Worm (Caenorhabditis elegans) whole organism, L4 larva: ENCODE results near the gene C30B5.2.

Experiments
- F37D6.2 ChIP-seq: sonication (generic microtip); optimal IDR thresholded peaks from 2 replicates; lab custom pipeline; 2016; ENCODE audit warnings: mild to moderate bottlenecking, missing genetic modification characterization, missing compliant biosample characterization
- F44E2.7 ChIP-seq: fragments of 200-800 bp; sonication (Bioruptor generic); IDR thresholded peaks from 2 replicates; pipeline ENCODE4 v2.1.2; 2022; ENCODE audit warnings: missing genetic modification characterization, missing compliant biosample characterization
- T20F7.1 ChIP-seq: fragments of 200-800 bp; sonication (Bioruptor generic); optimal IDR thresholded peaks from 2 replicates; lab custom pipeline; 2018; ENCODE audit warnings: mild to moderate bottlenecking, missing genetic modification characterization, missing compliant biosample characterization
- T26A8.4 ChIP-seq: fragments of 200-800 bp; sonication (Bioruptor generic); IDR thresholded peaks from 2 replicates; pipeline ENCODE4 v1.3.6; 2022; ENCODE audit warnings: missing genetic modification characterization, missing compliant biosample characterization
- Y48G9A.11 ChIP-seq: fragments of 200-800 bp; sonication (Bioruptor generic); IDR thresholded peaks from 2 replicates; pipeline ENCODE4 v1.3.6; 2022; ENCODE audit warnings: missing genetic modification reagents, missing genetic modification characterization, missing compliant biosample characterization
- Y5F2A.4 ChIP-seq: fragments of 200-800 bp; sonication (Bioruptor generic); optimal IDR thresholded peaks from 2 replicates; lab custom pipeline; 2018; ENCODE audit warnings: mild to moderate bottlenecking, missing genetic modification characterization, missing compliant biosample characterization
- ZK337.2 ChIP-seq: fragments of 200-800 bp; sonication (Bioruptor generic); IDR thresholded peaks from 2 replicates; pipeline ENCODE4 v1.3.6; 2022; ENCODE audit warnings: missing genetic modification reagents, missing genetic modification characterization, missing compliant biosample characterization
- aly-2 ChIP-seq: sonication (generic microtip); optimal IDR thresholded peaks from 2 replicates; lab custom pipeline; 2018; ENCODE audit warnings: missing biosample characterization, missing genetic modification characterization
- arid-1 ChIP-seq: fragments of 200-800 bp; sonication (Bioruptor generic); conservative IDR thresholded peaks from 2 replicates; pipeline ENCODE4 v1.3.6; 2022; ENCODE audit warnings: missing genetic modification reagents, missing genetic modification characterization, missing compliant biosample characterization
- ces-1 ChIP-seq: fragments of 150-350 bp; sonication (generic microtip); optimal IDR thresholded peaks from 4 replicates; lab custom pipeline; 2014; ENCODE audit warnings: missing biosample characterization, missing genetic modification reagents, missing genetic modification characterization
- cey-2 ChIP-seq: sonication (generic microtip); optimal IDR thresholded peaks from 3 replicates; lab custom pipeline; 2017; ENCODE audit warnings: missing genetic modification characterization, mild to moderate bottlenecking, missing compliant biosample characterization, antibody characterized with exemption, borderline replicate concordance; ENCODE audit not compliant: insufficient read depth
- daf-16 ChIP-seq, 3 experiments: sonication (generic microtip); optimal IDR thresholded peaks; 2 replicates each; lab custom pipeline; 2016 to 2017; ENCODE audit warnings: missing genetic modification characterization in 3 of 3, missing genetic modification reagents in 3 of 3, mild to moderate bottlenecking in 2 of 3, missing compliant biosample characterization in 2 of 3, missing biosample characterization in 1 of 3, moderate library complexity in 1 of 3
- dmd-6 ChIP-seq: fragments of 200-800 bp; sonication (Bioruptor generic); IDR thresholded peaks from 2 replicates; pipeline ENCODE4 v1.3.6; 2022; ENCODE audit warnings: missing genetic modification reagents, missing genetic modification characterization, missing compliant biosample characterization
- dmd-9 ChIP-seq: fragments of 200-800 bp; sonication (Bioruptor generic); IDR thresholded peaks from 2 replicates; pipeline ENCODE4 v1.3.6; 2022; ENCODE audit warnings: missing genetic modification reagents, missing genetic modification characterization, missing compliant biosample characterization
- dpl-1 ChIP-seq: fragments of 150-350 bp; optimal IDR thresholded peaks from 2 replicates; lab custom pipeline; 2014; ENCODE audit warnings: missing biosample characterization, missing genetic modification reagents, missing genetic modification characterization
- egl-27 ChIP-seq: sonication (generic microtip); optimal IDR thresholded peaks from 3 replicates; lab custom pipeline; 2017; ENCODE audit warnings: missing biosample characterization, missing genetic modification reagents, missing genetic modification characterization
- hlh-30 ChIP-seq: sonication (generic microtip); optimal IDR thresholded peaks from 2 replicates; lab custom pipeline; 2017; ENCODE audit warnings: antibody characterized with exemption, mild to moderate bottlenecking, missing genetic modification characterization, missing compliant biosample characterization; ENCODE audit not compliant: insufficient read depth
- lin-1 ChIP-seq: fragments of 200-800 bp; sonication (Bioruptor generic); IDR thresholded peaks from 2 replicates; pipeline ENCODE4 v1.3.6; 2022; ENCODE audit warnings: missing genetic modification reagents, missing genetic modification characterization, missing compliant biosample characterization
- lin-15B ChIP-seq: fragments of 150-350 bp; sonication (generic microtip); optimal IDR thresholded peaks from 3 replicates; lab custom pipeline; 2014; ENCODE audit warnings: missing biosample characterization, missing genetic modification characterization
- lir-3 ChIP-seq: sonication (generic microtip); optimal IDR thresholded peaks from 2 replicates; lab custom pipeline; 2016; ENCODE audit warnings: mild to moderate bottlenecking, missing genetic modification characterization, missing compliant biosample characterization
- lsy-2 ChIP-seq, 2 experiments: fragments of 150-350 bp in 1 of 2; sonication (generic microtip) in 1 of 2; optimal IDR thresholded peaks; 2 replicates each; lab custom pipeline; 2014 to 2017; ENCODE audit warnings: missing biosample characterization in 2 of 2, missing genetic modification characterization in 2 of 2
- madf-9 ChIP-seq: fragments of 200-800 bp; sonication (Bioruptor generic); conservative IDR thresholded peaks from 2 replicates; pipeline ENCODE4 v1.3.6; 2022; ENCODE audit warnings: missing genetic modification reagents, missing genetic modification characterization, missing compliant biosample characterization
- mes-2 ChIP-seq: sonication (generic microtip); optimal IDR thresholded peaks from 2 replicates; lab custom pipeline; 2016; ENCODE audit warnings: missing genotype, mild to moderate bottlenecking, missing genetic modification characterization, missing compliant biosample characterization; ENCODE audit not compliant: poor library complexity, severe bottlenecking
- mxl-2 ChIP-seq: fragments of 200-800 bp; sonication (Bioruptor generic); conservative IDR thresholded peaks from 2 replicates; pipeline ENCODE4 v1.3.6; 2022; ENCODE audit warnings: missing genetic modification reagents, missing genetic modification characterization, missing compliant biosample characterization
- nhr-11 ChIP-seq: fragments of 150-350 bp; optimal IDR thresholded peaks from 2 replicates; lab custom pipeline; 2014; ENCODE audit warnings: missing biosample characterization, missing genetic modification characterization
- nhr-25 ChIP-seq: sonication (generic microtip); optimal IDR thresholded peaks from 2 replicates; lab custom pipeline; 2017; ENCODE audit warnings: missing genetic modification characterization, mild to moderate bottlenecking, missing compliant biosample characterization, antibody characterized with exemption, moderate library complexity, borderline replicate concordance; ENCODE audit not compliant: insufficient read depth
- nhr-6 ChIP-seq: fragments of 150-350 bp; optimal IDR thresholded peaks from 2 replicates; lab custom pipeline; 2014; ENCODE audit warnings: missing biosample characterization, missing genetic modification characterization
- nhr-76 ChIP-seq: fragments of 150-350 bp; optimal IDR thresholded peaks from 2 replicates; lab custom pipeline; 2014; ENCODE audit warnings: missing biosample characterization, missing genetic modification characterization
- nhr-77 ChIP-seq: fragments of 150-350 bp; optimal IDR thresholded peaks from 2 replicates; lab custom pipeline; 2014; ENCODE audit warnings: missing biosample characterization, missing genetic modification characterization
- pha-4 ChIP-seq, 2 experiments: fragments of 150-350 bp in 1 of 2; fragments of 200-800 bp in 1 of 2; sonication (Bioruptor generic) in 1 of 2; IDR thresholded peaks in 1 of 2; optimal IDR thresholded peaks in 1 of 2; 2 replicates each; pipeline versions ENCODE4 v1.3.6 to Lab custom; 2014 to 2022; ENCODE audit warnings: missing genetic modification characterization in 2 of 2, missing genetic modification reagents in 2 of 2, missing biosample characterization in 1 of 2, missing compliant biosample characterization in 1 of 2
- pqm-1 ChIP-seq: sonication (generic microtip); optimal IDR thresholded peaks from 2 replicates; lab custom pipeline; 2017; ENCODE audit warnings: missing biosample characterization, missing genetic modification characterization
- rbr-2 ChIP-seq: sonication (generic microtip); optimal IDR thresholded peaks from 2 replicates; lab custom pipeline; 2016; ENCODE audit warnings: missing genotype, missing genetic modification characterization, missing compliant biosample characterization
- tag-97 ChIP-seq: fragments of 200-800 bp; sonication (Bioruptor generic); IDR thresholded peaks from 2 replicates; pipeline ENCODE4 v1.3.6; 2022; ENCODE audit warnings: missing genetic modification characterization, missing compliant biosample characterization
- unc-130 ChIP-seq: sonication (generic microtip); optimal IDR thresholded peaks from 2 replicates; lab custom pipeline; 2016; ENCODE audit warnings: missing genetic modification reagents, missing genetic modification characterization, missing compliant biosample characterization
- unc-62 ChIP-seq, 3 experiments: fragments of 150-350 bp in 1 of 3; sonication (generic microtip); optimal IDR thresholded peaks in 2 of 3; peaks in 1 of 3; 1 replicate in 1 of 3; 2 replicates in 2 of 3; lab custom pipeline; 2014 to 2017; ENCODE audit warnings: missing biosample characterization in 3 of 3, missing genetic modification characterization in 3 of 3, missing genetic modification reagents in 3 of 3, missing genotype in 1 of 3
- zag-1 ChIP-seq: fragments of 150-350 bp; optimal IDR thresholded peaks from 2 replicates; lab custom pipeline; 2014; ENCODE audit warnings: missing biosample characterization, missing genetic modification characterization
- zfp-2 ChIP-seq: sonication (generic microtip); optimal IDR thresholded peaks from 2 replicates; lab custom pipeline; 2016; ENCODE audit warnings: mild to moderate bottlenecking, missing genetic modification characterization, missing compliant biosample characterization
- zip-11 ChIP-seq: fragments of 200-800 bp; sonication (Bioruptor generic); IDR thresholded peaks from 2 replicates; pipeline ENCODE4 v1.3.6; 2022; ENCODE audit warnings: missing genetic modification characterization, missing compliant biosample characterization
- ztf-11 ChIP-seq: fragments of 150-350 bp; optimal IDR thresholded peaks from 2 replicates; lab custom pipeline; 2014; ENCODE audit warnings: missing biosample characterization, missing genetic modification characterization
- ztf-7 ChIP-seq: fragments of 150-350 bp; optimal IDR thresholded peaks from 2 replicates; lab custom pipeline; 2014; ENCODE audit warnings: missing biosample characterization, missing genetic modification characterization

The C30B5.2 gene

DNA sequence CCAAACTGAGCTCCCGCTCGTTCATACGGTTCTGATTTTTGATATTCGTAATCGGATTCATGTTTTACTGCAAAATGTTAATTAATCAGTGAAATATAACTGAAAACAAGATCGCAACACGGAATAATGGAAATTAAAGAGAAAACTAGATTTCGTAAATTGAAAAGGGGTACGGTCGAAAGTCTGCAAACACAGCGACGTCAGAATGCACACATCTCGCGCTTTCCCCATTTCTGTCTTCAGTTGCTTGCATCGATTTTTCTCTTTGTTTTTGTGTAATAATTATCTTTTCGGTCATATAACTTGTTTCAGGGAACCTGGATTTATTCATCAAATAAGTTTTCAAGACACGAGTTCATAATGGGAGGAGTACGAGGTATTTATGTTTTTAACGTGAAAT, at the start of gene C30B5.2, which contains the start of gene rbmx-2:
C30B5.2 (plus strand) TSS at position 306 of the 400 bp plus-strand sequence.
rbmx-2 (minus strand) TSS at position 74 of the 400 bp plus-strand sequence.
- no peak for TF ChIP-seq T26A8.4 (GFP tag; lab: Robert Waterston, UW)
- TF ChIP-seq zip-11 = no peak
- TF ChIP-seq ces-1 = no peak
- TF ChIP-seq mxl-2 (GFP tag; lab: Robert Waterston, UW) = no peak
- peak in 1 of 2 experiments; percentile 89 for TF ChIP-seq unc-62 (GFP tag; optimal IDR thresholded peaks at IDR 0.05 in 1 of 2; lab: Kevin White, UChicago)
- no peak for TF ChIP-seq unc-62 (tag; optimal IDR thresholded peaks at IDR 0.05; lab: Kevin White, UChicago)
- peak; percentile 86 for TF ChIP-seq hlh-30 (tag; lab: Kevin White, UChicago)
- no peak for TF ChIP-seq lin-1 (GFP tag; lab: Robert Waterston, UW)
- TF ChIP-seq mes-2 (tag; lab: Kevin White, UChicago) = peak; percentile 88
- TF ChIP-seq T20F7.1 (GFP tag; lab: Kevin White, UChicago) = no peak
- no peak for TF ChIP-seq nhr-77 (tag; lab: Kevin White, UChicago)
- TF ChIP-seq nhr-76 = no peak
- no peak for TF ChIP-seq unc-130 (GFP tag; lab: Kevin White, UChicago)
- TF ChIP-seq egl-27 (tag; lab: Kevin White, UChicago) = no peak
- no peak for TF ChIP-seq F37D6.2 (tag; lab: Kevin White, UChicago)
- no peak for TF ChIP-seq ztf-11 (tag; lab: Kevin White, UChicago)
- TF ChIP-seq Y5F2A.4 (GFP tag; lab: Kevin White, UChicago) = no peak
- TF ChIP-seq zag-1 (tag; lab: Kevin White, UChicago) = no peak
- peak; percentile 60 for TF ChIP-seq dpl-1 (GFP tag; lab: Kevin White, UChicago)
- no peak for TF ChIP-seq nhr-25
- TF ChIP-seq nhr-11 (tag; lab: Kevin White, UChicago) = no peak
- no peak for TF ChIP-seq Y48G9A.11 (GFP tag; lab: Robert Waterston, UW)
- TF ChIP-seq lsy-2 (tag; optimal IDR thresholded peaks at IDR 0.05; lab: Kevin White, UChicago) = peak in 1 of 2 experiments; percentile 93
- no peak for TF ChIP-seq aly-2 (tag; lab: Kevin White, UChicago)
- TF ChIP-seq tag-97 = no peak
- no peak for TF ChIP-seq ztf-7 (tag; lab: Kevin White, UChicago)
- peak; percentile 24; the same call in 1 of the 2 replicates for TF ChIP-seq dmd-6 (GFP tag; lab: Robert Waterston, UW)
- no peak for TF ChIP-seq ZK337.2
- TF ChIP-seq pha-4 (GFP tag; IDR thresholded peaks at IDR 0.05; lab: Robert Waterston, UW) = no peak
- no peak for TF ChIP-seq pha-4 (tag; optimal IDR thresholded peaks at IDR 0.05; lab: Kevin White, UChicago)
- no peak for TF ChIP-seq dmd-9 (GFP tag; lab: Robert Waterston, UW)
- TF ChIP-seq arid-1 (GFP tag; lab: Robert Waterston, UW) = peak; percentile 47; the same call in 1 of the 2 replicates
- no peak for TF ChIP-seq F44E2.7 (GFP tag; lab: Robert Waterston, UW)
- no peak for TF ChIP-seq zfp-2 (tag; lab: Kevin White, UChicago)
- no peak for TF ChIP-seq pqm-1 (tag; lab: Kevin White, UChicago)
- TF ChIP-seq daf-16 (GFP tag; optimal IDR thresholded peaks at IDR 0.05; lab: Kevin White, UChicago) = no peak
- TF ChIP-seq daf-16 (tag; optimal IDR thresholded peaks at IDR 0.05; lab: Kevin White, UChicago) = no peak
- TF ChIP-seq lir-3 (tag; lab: Kevin White, UChicago) = no peak
- TF ChIP-seq rbr-2 = peak; percentile 1
- peak; percentile 12 for TF ChIP-seq nhr-6 (tag; lab: Kevin White, UChicago)
- TF ChIP-seq madf-9 (GFP tag; lab: Robert Waterston, UW) = no peak
- no peak for TF ChIP-seq lin-15B (tag; lab: Kevin White, UChicago)
- no peak for TF ChIP-seq cey-2 (tag; lab: Kevin White, UChicago)
